Worm (Caenorhabditis elegans) whole organism, young adult: ENCODE results near the gene T10D4.7.

Experiments
- F57C9.4 ChIP-seq: sonication (generic microtip); optimal IDR thresholded peaks from 2 replicates; lab custom pipeline; 2017; ENCODE audit warnings: mild to moderate bottlenecking, missing genetic modification characterization, missing compliant biosample characterization
- ZK185.1 ChIP-seq: sonication (generic microtip); optimal IDR thresholded peaks from 2 replicates; lab custom pipeline; 2016; ENCODE audit warnings: mild to moderate bottlenecking, missing genetic modification characterization, missing compliant biosample characterization; ENCODE audit not compliant: poor library complexity, severe bottlenecking
- cebp-1 ChIP-seq, 2 experiments: fragments of 200-800 bp in 1 of 2; sonication (Bioruptor generic) in 1 of 2; sonication (generic microtip) in 1 of 2; IDR thresholded peaks in 1 of 2; optimal IDR thresholded peaks in 1 of 2; 2 replicates each; pipeline versions ENCODE4 v1.3.6 to Lab custom; 2017 to 2022; ENCODE audit warnings: missing compliant biosample characterization in 2 of 2, missing genetic modification characterization in 2 of 2, mild to moderate bottlenecking in 1 of 2, missing genetic modification reagents in 1 of 2, moderate library complexity in 1 of 2
- efl-1 ChIP-seq: fragments of 150-350 bp; optimal IDR thresholded peaks from 2 replicates; lab custom pipeline; 2014; ENCODE audit warnings: missing biosample characterization, missing genetic modification reagents, missing genetic modification characterization
- lsy-27 ChIP-seq: sonication (generic microtip); optimal IDR thresholded peaks from 2 replicates; lab custom pipeline; 2017; ENCODE audit warnings: missing genetic modification characterization, mild to moderate bottlenecking, missing compliant biosample characterization, antibody characterized with exemption, missing genotype, borderline replicate concordance; ENCODE audit not compliant: insufficient read depth
- nhr-120 ChIP-seq: fragments of 200-800 bp; sonication (Bioruptor generic); IDR thresholded peaks from 2 replicates; pipeline ENCODE4 v1.3.6; 2022; ENCODE audit warnings: missing genetic modification characterization, missing compliant biosample characterization
- nhr-179 ChIP-seq: sonication (generic microtip); optimal IDR thresholded peaks from 2 replicates; lab custom pipeline; 2016; ENCODE audit warnings: mild to moderate bottlenecking, missing genetic modification characterization, missing compliant biosample characterization

ce11 chrII:3113934-3114333 is 3.6 kb upstream of the T10D4.7 start, which contains the start of gene clec-123:
- TF ChIP-seq nhr-179 (no peak), cebp-1 (GFP tag; IDR thresholded peaks at IDR 0.05; lab: Robert Waterston, UW) (no peak), cebp-1 (tag; optimal IDR thresholded peaks at IDR 0.05; lab: Kevin White, UChicago) (no peak), lsy-27 (tag; lab: Kevin White, UChicago) (no peak), ZK185.1 (no peak), nhr-120 (GFP tag; lab: Robert Waterston, UW) (no peak), efl-1 (GFP tag; lab: Kevin White, UChicago) (no peak), F57C9.4 (tag; lab: Kevin White, UChicago) (no peak)
